Worm (Caenorhabditis elegans): ENCODE data around the gene mre-11.

DNA sequence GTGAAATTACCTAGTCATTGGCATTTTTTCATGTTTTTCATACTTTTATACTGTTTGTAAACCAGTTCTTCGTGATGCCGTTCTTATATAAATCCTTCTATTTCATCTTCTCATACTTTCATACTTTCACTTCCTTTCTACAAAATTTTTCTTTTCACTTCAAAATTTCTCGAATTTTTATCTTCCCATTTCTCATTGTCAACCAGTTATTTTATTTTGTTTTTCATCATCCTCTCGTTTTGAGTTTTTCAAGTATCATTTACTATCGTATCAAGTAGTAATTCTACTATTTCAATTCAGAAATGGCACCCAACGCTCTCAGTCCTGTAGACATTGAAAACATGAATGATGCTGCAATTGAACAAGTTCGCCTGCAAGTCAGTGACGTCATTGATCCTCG, 22.0 kb upstream of the mre-11 start, which contains the start of gene F28H7.8:
- no peak for TF ChIP-seq tra-4 (tag; optimal IDR thresholded peaks at IDR 0.05)
- no peak for TF ChIP-seq hmbx-1 (tag; optimal IDR thresholded peaks at IDR 0.05)
- TF ChIP-seq ama-1 (optimal IDR thresholded peaks at IDR 0.05) = no peak
- no peak for TF ChIP-seq tbx-11 (GFP tag; IDR thresholded peaks at IDR 0.05)
- TF ChIP-seq sea-1 (GFP tag; conservative IDR thresholded peaks at IDR 0.05) = no peak
- no peak for TF ChIP-seq flt-1 (GFP tag; IDR thresholded peaks at IDR 0.05)
